Worm (Caenorhabditis elegans): ENCODE data around the gene otpl-5.

DNA sequence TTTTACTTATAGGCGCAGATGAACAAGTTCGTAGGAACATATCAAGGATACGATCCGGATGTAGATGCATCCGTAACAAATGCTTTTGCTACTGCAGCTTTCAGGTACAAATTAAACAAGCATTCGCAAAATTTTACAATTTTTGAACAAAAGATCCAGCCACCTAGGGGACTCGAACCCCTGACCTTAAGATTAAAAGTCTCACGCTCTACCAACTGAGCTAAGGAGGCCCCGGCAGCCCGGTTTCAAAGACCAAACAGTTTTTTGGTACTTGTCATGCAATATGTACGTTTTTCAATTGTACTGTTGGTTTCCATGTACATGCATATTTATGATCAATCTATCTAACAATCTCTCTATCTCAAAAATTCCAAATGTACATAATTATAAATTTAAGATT is 29.9 kb upstream of the otpl-5 start:
- TF ChIP-seq odd-2 (tag; optimal IDR thresholded peaks at IDR 0.05) (no peak), fkh-10 (GFP tag; optimal IDR thresholded peaks at IDR 0.05) (no peak), dmd-4 (tag; optimal IDR thresholded peaks at IDR 0.05; ENCODE audit: borderline replicate concordance) (no peak)

Measured in whole organism, late embryonic.